Worm (Caenorhabditis elegans) whole organism, L2 larva: Measurements from ENCODE around the gene srj-44.

Source experiments
- C34F6.9 ChIP-seq: fragments of 150-350 bp; optimal IDR thresholded peaks from 2 replicates; lab custom pipeline; 2014; ENCODE audit warnings: missing biosample characterization, missing genetic modification characterization
- F13H6.1 ChIP-seq: sonication (generic microtip); optimal IDR thresholded peaks from 2 replicates; lab custom pipeline; 2016; ENCODE audit warnings: missing genetic modification characterization, missing compliant biosample characterization
- R02D3.7 ChIP-seq: fragments of 150-350 bp; optimal IDR thresholded peaks from 2 replicates; lab custom pipeline; 2014; ENCODE audit warnings: missing biosample characterization, missing genetic modification characterization
- Y55F3AM.14 ChIP-seq: fragments of 200-800 bp; sonication (Bioruptor generic); optimal IDR thresholded peaks from 2 replicates; lab custom pipeline; 2018; ENCODE audit warnings: mild to moderate bottlenecking, missing genetic modification characterization, missing compliant biosample characterization
- ZK546.5 ChIP-seq: sonication (generic microtip); optimal IDR thresholded peaks from 2 replicates; lab custom pipeline; 2017; ENCODE audit warnings: missing biosample characterization, missing genetic modification characterization
- alr-1 ChIP-seq: fragments of 150-350 bp; optimal IDR thresholded peaks from 2 replicates; lab custom pipeline; 2014; ENCODE audit warnings: missing biosample characterization, missing genetic modification characterization
- aly-2 ChIP-seq: fragments of 150-350 bp; optimal IDR thresholded peaks from 2 replicates; lab custom pipeline; 2014; ENCODE audit warnings: missing biosample characterization, missing genetic modification characterization
- ama-1 ChIP-seq: fragments of 150-350 bp; optimal IDR thresholded peaks from 2 replicates; lab custom pipeline; 2018; ENCODE audit warnings: inconsistent platforms
- ceh-16 ChIP-seq: fragments of 150-350 bp; optimal IDR thresholded peaks from 2 replicates; lab custom pipeline; 2014; ENCODE audit warnings: missing biosample characterization, missing genetic modification characterization
- ceh-82 ChIP-seq: fragments of 150-350 bp; optimal IDR thresholded peaks from 2 replicates; lab custom pipeline; 2014; ENCODE audit warnings: missing biosample characterization, missing genetic modification characterization
- crh-2 ChIP-seq: sonication (generic microtip); optimal IDR thresholded peaks from 2 replicates; lab custom pipeline; 2017; ENCODE audit warnings: missing biosample characterization, missing genetic modification characterization
- dmd-4 ChIP-seq: sonication (generic microtip); optimal IDR thresholded peaks from 2 replicates; lab custom pipeline; 2017; ENCODE audit warnings: missing biosample characterization, missing genetic modification characterization
- egl-27 ChIP-seq: sonication (generic microtip); optimal IDR thresholded peaks from 3 replicates; lab custom pipeline; 2017; ENCODE audit warnings: missing biosample characterization, missing genetic modification reagents, missing genetic modification characterization
- elt-1 ChIP-seq: fragments of 150-350 bp; optimal IDR thresholded peaks from 2 replicates; lab custom pipeline; 2014; ENCODE audit warnings: missing biosample characterization, missing genetic modification characterization
- gmeb-1 ChIP-seq: fragments of 150-350 bp; optimal IDR thresholded peaks from 2 replicates; lab custom pipeline; 2014; ENCODE audit warnings: missing biosample characterization, missing genetic modification characterization
- lin-11 ChIP-seq: fragments of 150-350 bp; sonication (generic microtip); optimal IDR thresholded peaks from 2 replicates; lab custom pipeline; 2014; ENCODE audit warnings: missing biosample characterization, missing genetic modification characterization, inconsistent platforms, mixed read lengths
- lin-39 ChIP-seq: fragments of 150-350 bp; optimal IDR thresholded peaks from 2 replicates; lab custom pipeline; 2014; ENCODE audit warnings: missing biosample characterization, missing genetic modification reagents, missing genetic modification characterization
- lsy-2 ChIP-seq, 2 experiments: fragments of 150-350 bp in 1 of 2; sonication (generic microtip) in 1 of 2; optimal IDR thresholded peaks; 2 replicates each; lab custom pipeline; 2014 to 2017; ENCODE audit warnings: missing biosample characterization in 2 of 2, missing genetic modification characterization in 2 of 2
- mab-5 ChIP-seq: fragments of 150-350 bp; optimal IDR thresholded peaks from 2 replicates; lab custom pipeline; 2014; ENCODE audit warnings: missing biosample characterization, missing genetic modification characterization
- mbf-1 ChIP-seq: sonication (generic microtip); optimal IDR thresholded peaks from 2 replicates; lab custom pipeline; 2017; ENCODE audit warnings: missing biosample characterization, missing genetic modification characterization
- nhr-12 ChIP-seq: fragments of 150-350 bp; optimal IDR thresholded peaks from 2 replicates; lab custom pipeline; 2014; ENCODE audit warnings: missing biosample characterization, missing genetic modification characterization
- nhr-129 ChIP-seq: fragments of 150-350 bp; optimal IDR thresholded peaks from 2 replicates; lab custom pipeline; 2014; ENCODE audit warnings: missing biosample characterization, missing genetic modification characterization
- nhr-23 ChIP-seq: fragments of 150-350 bp; optimal IDR thresholded peaks from 2 replicates; lab custom pipeline; 2014; ENCODE audit warnings: missing biosample characterization, missing genetic modification reagents, missing genetic modification characterization
- nhr-237 ChIP-seq: fragments of 150-350 bp; optimal IDR thresholded peaks from 2 replicates; lab custom pipeline; 2014; ENCODE audit warnings: missing biosample characterization, missing genetic modification characterization
- nhr-25 ChIP-seq: fragments of 150-350 bp; sonication (generic microtip); optimal IDR thresholded peaks from 3 replicates; lab custom pipeline; 2014; ENCODE audit warnings: missing biosample characterization, missing genetic modification characterization
- nhr-77 ChIP-seq: fragments of 150-350 bp; optimal IDR thresholded peaks from 2 replicates; lab custom pipeline; 2014; ENCODE audit warnings: missing biosample characterization, missing genetic modification characterization
- sem-4 ChIP-seq: fragments of 150-350 bp; optimal IDR thresholded peaks from 2 replicates; lab custom pipeline; 2014; ENCODE audit warnings: missing biosample characterization, missing genetic modification reagents, missing genetic modification characterization
- skn-1 ChIP-seq: sonication (generic microtip); optimal IDR thresholded peaks from 2 replicates; lab custom pipeline; 2017; ENCODE audit warnings: missing biosample characterization, missing genetic modification characterization
- sma-9 ChIP-seq, 2 experiments: fragments of 150-350 bp in 1 of 2; sonication (generic microtip) in 1 of 2; optimal IDR thresholded peaks; 2 replicates each; lab custom pipeline; 2014 to 2016; ENCODE audit warnings: missing genetic modification characterization in 2 of 2, mild to moderate bottlenecking in 1 of 2, missing biosample characterization in 1 of 2, missing compliant biosample characterization in 1 of 2, missing genetic modification reagents in 1 of 2, moderate library complexity in 1 of 2
- snpc-4 ChIP-seq: fragments of 150-350 bp; optimal IDR thresholded peaks from 2 replicates; lab custom pipeline; 2014; ENCODE audit warnings: missing biosample characterization, missing genetic modification characterization
- unc-55 ChIP-seq: fragments of 150-350 bp; sonication (generic microtip); optimal IDR thresholded peaks from 3 replicates; lab custom pipeline; 2014; ENCODE audit warnings: missing biosample characterization, missing genetic modification reagents, missing genetic modification characterization
- zag-1 ChIP-seq: fragments of 150-350 bp; optimal IDR thresholded peaks from 2 replicates; lab custom pipeline; 2014; ENCODE audit warnings: missing biosample characterization, missing genetic modification characterization
- ztf-11 ChIP-seq: sonication (generic microtip); optimal IDR thresholded peaks from 2 replicates; lab custom pipeline; 2017; ENCODE audit warnings: missing biosample characterization, missing genetic modification characterization
- ztf-4 ChIP-seq: fragments of 150-350 bp; optimal IDR thresholded peaks from 2 replicates; lab custom pipeline; 2014; ENCODE audit warnings: missing biosample characterization, missing genetic modification characterization

srj-44 gene

ce11 chrV:2870127-2870526 lies 24.5 kb upstream of the srj-44 start, which contains the start of gene srh-243:
Gene srh-243 (plus strand): TSS chrV:2870427.
- TF ChIP-seq zag-1 (tag; lab: Kevin White, UChicago) = no peak
- no peak for TF ChIP-seq gmeb-1 (tag; lab: Kevin White, UChicago)
- TF ChIP-seq aly-2 = no peak
- no peak for TF ChIP-seq mbf-1
- TF ChIP-seq F13H6.1 (tag; lab: Kevin White, UChicago) = no peak
- no peak for TF ChIP-seq C34F6.9 (tag; lab: Kevin White, UChicago)
- no peak for TF ChIP-seq nhr-23
- TF ChIP-seq lin-39 (tag; lab: Kevin White, UChicago) = no peak

- TF ChIP-seq sem-4 (tag; lab: Kevin White, UChicago) (no peak), nhr-25 (tag; lab: Kevin White, UChicago) (no peak), nhr-12 (tag; lab: Kevin White, UChicago) (no peak), F13H6.1 (tag; lab: Kevin White, UChicago) (no peak), nhr-237 (tag; lab: Kevin White, UChicago) (no peak), unc-55 (GFP tag; lab: Kevin White, UChicago) (no peak)
These were observed 23.8 kb upstream of the srj-44 start, which contains the start of gene srh-241 for ce11 chrV:2869503-2869902. Gene srh-241 (minus strand): TSS chrV:2869603.

ce11 chrV:2864899-2865298 lies 19.2 kb upstream of the srj-44 start, which contains the start of gene srh-240:
Gene srh-240 (plus strand): TSS chrV:2865199.
- TF ChIP-seq ceh-16 (no peak), F13H6.1 (tag; lab: Kevin White, UChicago) (no peak), gmeb-1 (tag; lab: Kevin White, UChicago) (no peak), skn-1 (no peak), alr-1 (tag; lab: Kevin White, UChicago) (no peak), snpc-4 (tag; lab: Kevin White, UChicago) (no peak), egl-27 (tag; lab: Kevin White, UChicago) (no peak), ztf-11 (tag; lab: Kevin White, UChicago) (no peak), ceh-82 (no peak), R02D3.7 (tag; lab: Kevin White, UChicago) (no peak), crh-2 (tag; lab: Kevin White, UChicago) (no peak), ztf-4 (tag; lab: Kevin White, UChicago) (no peak), Y55F3AM.14 (no peak), C34F6.9 (tag; lab: Kevin White, UChicago) (no peak)

ce11 chrV:2863033-2863432 lies 17.4 kb upstream of the srj-44 start, which contains the start of gene srh-272:
Gene srh-272 (plus strand): TSS chrV:2863333.
- TF ChIP-seq nhr-77 (tag; lab: Kevin White, UChicago) (no peak), dmd-4 (tag; lab: Kevin White, UChicago) (no peak), skn-1 (no peak), ama-1 (lab: Kevin White, UChicago) (no peak), lsy-2 (tag; optimal IDR thresholded peaks at IDR 0.05; lab: Kevin White, UChicago) (no peak), lin-11 (tag; lab: Kevin White, UChicago) (no peak), unc-55 (GFP tag; lab: Kevin White, UChicago) (no peak), aly-2 (no peak)

ce11 chrV:2861505-2861904 lies 15.8 kb upstream of the srj-44 start, which contains the start of gene srh-270:
Gene srh-270 (minus strand): TSS chrV:2861605.
- no peak for TF ChIP-seq lsy-2 (tag; optimal IDR thresholded peaks at IDR 0.05; lab: Kevin White, UChicago)
- no peak for TF ChIP-seq ZK546.5 (tag; lab: Kevin White, UChicago)
- TF ChIP-seq lin-11 (tag; lab: Kevin White, UChicago) = no peak
- no peak for TF ChIP-seq crh-2 (tag; lab: Kevin White, UChicago)

ce11 chrV:2859738-2860137 lies 14.1 kb upstream of the srj-44 start, which contains the start of gene srj-54:
Gene srj-54 (minus strand): TSS chrV:2859838.
- TF ChIP-seq R02D3.7 (tag; lab: Kevin White, UChicago) (no peak), elt-1 (tag; lab: Kevin White, UChicago) (no peak), unc-55 (GFP tag; lab: Kevin White, UChicago) (no peak), mab-5 (no peak), sma-9 (GFP tag; optimal IDR thresholded peaks at IDR 0.05; lab: Kevin White, UChicago) (no peak), sma-9 (tag; optimal IDR thresholded peaks at IDR 0.05; lab: Kevin White, UChicago) (no peak), egl-27 (tag; lab: Kevin White, UChicago) (no peak), nhr-129 (tag; lab: Kevin White, UChicago) (no peak), nhr-77 (tag; lab: Kevin White, UChicago) (no peak), ceh-82 (no peak), ztf-11 (tag; lab: Kevin White, UChicago) (no peak)
